Worm (Caenorhabditis elegans) whole organism, mixed stage, embryonic: Measurements from ENCODE around the gene F43E2.11.

Experiments used
- nhr-76 ChIP-seq: sonication (generic microtip); optimal IDR thresholded peaks from 2 replicates; lab custom pipeline; 2017; ENCODE audit warnings: missing biosample characterization, missing genetic modification characterization
- snpc-4 ChIP-seq: fragments of 150-350 bp; optimal IDR thresholded peaks from 2 replicates; lab custom pipeline; 2014; ENCODE audit warnings: missing biosample characterization, missing genetic modification characterization
- unc-39 ChIP-seq: fragments of 150-350 bp; optimal IDR thresholded peaks from 2 replicates; lab custom pipeline; 2014; ENCODE audit warnings: missing biosample characterization, missing genetic modification characterization
- unc-62 ChIP-seq: fragments of 150-350 bp; optimal IDR thresholded peaks from 2 replicates; lab custom pipeline; 2014; ENCODE audit warnings: missing biosample characterization, missing genetic modification reagents, missing genetic modification characterization
- ztf-11 ChIP-seq: fragments of 150-350 bp; optimal IDR thresholded peaks from 2 replicates; lab custom pipeline; 2014; ENCODE audit warnings: missing biosample characterization, missing genetic modification characterization

DNA sequence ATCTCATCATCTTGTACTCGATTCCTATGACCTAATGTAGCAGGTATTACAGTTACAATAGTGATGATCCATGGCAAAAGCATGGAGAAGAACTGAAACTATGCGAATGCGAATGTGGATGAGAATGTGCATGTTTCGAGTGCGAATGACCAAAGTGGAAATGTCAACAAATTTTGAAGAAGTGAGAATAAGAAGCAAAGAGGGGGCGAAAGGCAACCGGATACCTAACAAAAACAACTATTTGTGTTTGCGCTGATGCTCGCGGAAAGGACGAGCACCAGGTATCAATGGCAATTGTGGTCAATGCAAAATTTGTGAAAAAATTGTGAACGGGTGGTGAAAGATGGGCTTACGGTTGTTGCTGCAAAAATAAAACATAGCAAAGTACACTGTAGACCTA is 32.5 kb upstream of the F43E2.11 start, which contains the start of gene nas-7:
- TF ChIP-seq unc-62 (GFP tag; lab: Kevin White, UChicago) = no peak
- TF ChIP-seq snpc-4 (tag; lab: Kevin White, UChicago) = no peak
- TF ChIP-seq nhr-76 (tag; lab: Kevin White, UChicago) = no peak
- no peak for TF ChIP-seq ztf-11
- TF ChIP-seq unc-39 (tag; lab: Kevin White, UChicago) = no peak
